Fruit fly (Drosophila melanogaster) whole organism, wandering third instar larva: ENCODE measurements around the gene Syx5.

Source experiments
- Abd-B ChIP-seq: fragments of >200 bp; optimal IDR thresholded peaks from 2 replicates; lab custom pipeline; 2017; ENCODE audit warnings: missing biosample characterization, missing genetic modification characterization
- CG32264 ChIP-seq: fragments of 200-800 bp; sonication (Bioruptor generic); optimal IDR thresholded peaks from 2 replicates; lab custom pipeline; 2016; ENCODE audit warnings: missing biosample characterization, missing genetic modification characterization
- CG9705 ChIP-seq: fragments of 200-800 bp; sonication (Bioruptor generic); optimal IDR thresholded peaks from 2 replicates; lab custom pipeline; 2018; ENCODE audit warnings: missing biosample characterization, mild to moderate bottlenecking, missing genetic modification characterization
- CrebA ChIP-seq: fragments of 200-800 bp; sonication (Bioruptor generic); optimal IDR thresholded peaks from 2 replicates; lab custom pipeline; 2016; ENCODE audit warnings: missing biosample characterization, mild to moderate bottlenecking, missing genetic modification characterization, borderline replicate concordance
- Dfd ChIP-seq: fragments of >200 bp; optimal IDR thresholded peaks from 2 replicates; lab custom pipeline; 2017; ENCODE audit warnings: missing biosample characterization, missing genetic modification characterization
- Dif ChIP-seq: fragments of 200-275, 200-300 bp; sonication (Bioruptor generic); optimal IDR thresholded peaks from 2 replicates; lab custom pipeline; 2018; ENCODE audit warnings: missing biosample characterization, missing genetic modification characterization; ENCODE audit not compliant: partially characterized antibody
- GATAd ChIP-seq: sonication (Bioruptor generic); optimal IDR thresholded peaks from 2 replicates; lab custom pipeline; 2016; ENCODE audit warnings: missing biosample characterization, missing genetic modification characterization
- HLH106 ChIP-seq: fragments of 200-800 bp; optimal IDR thresholded peaks from 3 replicates; lab custom pipeline; 2019; ENCODE audit warnings: missing biosample characterization, mild to moderate bottlenecking, missing genetic modification characterization, moderate library complexity
- Hnf4 ChIP-seq: fragments of 200-800 bp; sonication (Bioruptor generic); optimal IDR thresholded peaks from 2 replicates; lab custom pipeline; 2016; ENCODE audit warnings: missing biosample characterization, mild to moderate bottlenecking, missing genetic modification characterization
- Hr78 ChIP-seq: fragments of >200 bp; optimal IDR thresholded peaks from 2 replicates; lab custom pipeline; 2017; ENCODE audit warnings: missing biosample characterization, missing genetic modification characterization
- Hr83 ChIP-seq: fragments of 200-300 bp; sonication (Bioruptor generic); optimal IDR thresholded peaks from 2 replicates; lab custom pipeline; 2016; ENCODE audit warnings: missing biosample characterization, mild to moderate bottlenecking, missing genetic modification characterization, moderate library complexity; ENCODE audit not compliant: poor library complexity, severe bottlenecking
- Jra ChIP-seq: sonication (Bioruptor generic); optimal IDR thresholded peaks from 2 replicates; lab custom pipeline; 2016; ENCODE audit warnings: missing biosample characterization, missing genetic modification characterization
- Mio ChIP-seq: sonication (Bioruptor generic); optimal IDR thresholded peaks from 2 replicates; lab custom pipeline; 2016; ENCODE audit warnings: missing biosample characterization, missing genetic modification characterization
- Myc ChIP-seq: fragments of >200 bp; optimal IDR thresholded peaks from 2 replicates; lab custom pipeline; 2017
- N ChIP-seq: fragments of >200 bp; optimal IDR thresholded peaks from 2 replicates; lab custom pipeline; 2018; ENCODE audit warnings: missing biosample characterization, missing external identifiers, missing genetic modification characterization
- OdsH ChIP-seq: fragments of 200-800 bp; sonication (Bioruptor generic); optimal IDR thresholded peaks from 2 replicates; lab custom pipeline; 2016; ENCODE audit warnings: missing biosample characterization, mild to moderate bottlenecking, missing genetic modification characterization
- Rel ChIP-seq, 2 experiments: fragments of 200-800 bp; sonication (Bioruptor generic) in 1 of 2; optimal IDR thresholded peaks; 2 replicates in 1 of 2; 3 replicates in 1 of 2; lab custom pipeline; 2016 to 2019; ENCODE audit warnings: mild to moderate bottlenecking in 2 of 2, missing biosample characterization in 2 of 2, missing genetic modification characterization in 2 of 2, moderate library complexity in 1 of 2
- Sp1 ChIP-seq: fragments of 200-800 bp; sonication (Bioruptor generic); optimal IDR thresholded peaks from 3 replicates; lab custom pipeline; 2019; ENCODE audit warnings: missing biosample characterization, mild to moderate bottlenecking, missing genetic modification characterization, moderate library complexity
- Vsx2 ChIP-seq: fragments of 200-300, 225-300 bp; sonication (Bioruptor generic); optimal IDR thresholded peaks from 2 replicates; lab custom pipeline; 2018; ENCODE audit warnings: missing biosample characterization, missing genetic modification characterization; ENCODE audit not compliant: partially characterized antibody
- br ChIP-seq: fragments of 200-800 bp; sonication (Bioruptor generic); optimal IDR thresholded peaks from 2 replicates; lab custom pipeline; 2016; ENCODE audit warnings: missing biosample characterization, missing genetic modification characterization
- brk ChIP-seq: fragments of 200-800 bp; sonication (Bioruptor generic); optimal IDR thresholded peaks from 2 replicates; lab custom pipeline; 2016; ENCODE audit warnings: missing biosample characterization, mild to moderate bottlenecking, missing genetic modification characterization
- dl ChIP-seq, 2 experiments: fragments of 175-275, 200-275 bp in 1 of 2; fragments of 200-275 bp in 1 of 2; sonication (Bioruptor generic); optimal IDR thresholded peaks; lab custom pipeline; 2018; ENCODE audit warnings: mild to moderate bottlenecking in 2 of 2, missing biosample characterization in 2 of 2, missing genetic modification characterization in 2 of 2, moderate library complexity in 2 of 2; ENCODE audit not compliant: partially characterized antibody in 2 of 2, insufficient read depth in 1 of 2
- dmrt93B ChIP-seq: fragments of 200-800 bp; sonication (Bioruptor generic); optimal IDR thresholded peaks from 2 replicates; lab custom pipeline; 2018; ENCODE audit warnings: missing biosample characterization, mild to moderate bottlenecking, missing genetic modification characterization
- dsf ChIP-seq: sonication (Bioruptor generic); optimal IDR thresholded peaks from 2 replicates; lab custom pipeline; 2016; ENCODE audit warnings: missing biosample characterization, missing genetic modification characterization, borderline replicate concordance
- ey ChIP-seq: fragments of 200-800 bp; sonication (Bioruptor generic); optimal IDR thresholded peaks from 2 replicates; lab custom pipeline; 2016; ENCODE audit warnings: missing biosample characterization, missing genetic modification characterization
- foxo ChIP-seq, 2 experiments: fragments of 200-800 bp; sonication (Bioruptor generic); optimal IDR thresholded peaks; 2 replicates in 1 of 2; 3 replicates in 1 of 2; lab custom pipeline; 2016 to 2017; ENCODE audit warnings: missing biosample characterization in 2 of 2, missing genetic modification characterization in 2 of 2
- fru ChIP-seq: fragments of 200-800 bp; sonication (Bioruptor generic); optimal IDR thresholded peaks from 3 replicates; lab custom pipeline; 2016; ENCODE audit warnings: missing biosample characterization, mild to moderate bottlenecking, missing genetic modification characterization
- h ChIP-seq: fragments of 200-800 bp; sonication (Bioruptor generic); optimal IDR thresholded peaks from 3 replicates; lab custom pipeline; 2016; ENCODE audit warnings: missing biosample characterization, mild to moderate bottlenecking, missing genetic modification characterization
- jim ChIP-seq: fragments of 175-275, 200-325 bp; sonication (Bioruptor generic); optimal IDR thresholded peaks from 2 replicates; lab custom pipeline; 2016; ENCODE audit warnings: missing biosample characterization, mild to moderate bottlenecking, missing genetic modification characterization
- lola ChIP-seq: fragments of >200 bp; optimal IDR thresholded peaks from 2 replicates; lab custom pipeline; 2017; ENCODE audit warnings: missing biosample characterization, missing genetic modification characterization
- pan ChIP-seq: fragments of >200 bp; optimal IDR thresholded peaks from 2 replicates; lab custom pipeline; 2017
- psq ChIP-seq: fragments of 200-800 bp; sonication (Bioruptor generic); optimal IDR thresholded peaks from 3 replicates; lab custom pipeline; 2017; ENCODE audit warnings: missing biosample characterization, mild to moderate bottlenecking, missing genetic modification characterization, moderate library complexity
- rgr ChIP-seq: fragments of 200-800 bp; sonication (Bioruptor generic); optimal IDR thresholded peaks from 3 replicates; lab custom pipeline; 2016; ENCODE audit warnings: missing biosample characterization, mild to moderate bottlenecking, missing genetic modification characterization
- sage ChIP-seq: fragments of 200-800 bp; sonication (Bioruptor generic); optimal IDR thresholded peaks from 2 replicates; lab custom pipeline; 2016; ENCODE audit warnings: missing biosample characterization, mild to moderate bottlenecking, missing genetic modification characterization
- sv ChIP-seq: fragments of 200-800 bp; sonication (Bioruptor generic); optimal IDR thresholded peaks from 3 replicates; lab custom pipeline; 2016; ENCODE audit warnings: missing biosample characterization, missing genetic modification characterization
- tai ChIP-seq: sonication (Bioruptor generic); optimal IDR thresholded peaks from 2 replicates; lab custom pipeline; 2016; ENCODE audit warnings: missing biosample characterization, missing genetic modification characterization
- usp ChIP-seq: fragments of >200 bp; optimal IDR thresholded peaks from 2 replicates; lab custom pipeline; 2017; ENCODE audit warnings: missing biosample characterization, missing genetic modification characterization
- woc ChIP-seq: sonication (Bioruptor generic); optimal IDR thresholded peaks from 2 replicates; lab custom pipeline; 2016; ENCODE audit warnings: missing biosample characterization, mild to moderate bottlenecking, missing genetic modification characterization

Syx5 gene

dm6 chr2L:16340268-16340667, 33.1 kb downstream of the Syx5 start, which contains the start of gene CG42266:
TSS of gene CG42266 (minus strand) at chr2L:16340368.
- TF ChIP-seq sage (GFP tag; lab: Kevin White, UChicago) (no peak), lola (GFP tag; lab: Kevin White, UChicago) (no peak), Abd-B (no peak), woc (GFP tag; lab: Kevin White, UChicago) (no peak), Myc (no peak), tai (GFP tag; lab: Kevin White, UChicago) (no peak), fru (GFP tag; lab: Kevin White, UChicago) (no peak), pan (lab: Kevin White, UChicago) (no peak), dl (GFP tag; optimal IDR thresholded peaks at IDR 0.05; lab: Kevin White, UChicago; ENCODE audit: insufficient read depth in 1 of 2, partially characterized antibody in 2 of 2) (no peak), jim (GFP tag; lab: Kevin White, UChicago) (no peak), ey (GFP tag; lab: Kevin White, UChicago) (no peak), CG9705 (GFP tag; lab: Kevin White, UChicago) (no peak), br (GFP tag; lab: Kevin White, UChicago) (no peak), CrebA (GFP tag; lab: Kevin White, UChicago) (no peak), Hr78 (GFP tag; lab: Kevin White, UChicago) (no peak), Dfd (GFP tag; lab: Kevin White, UChicago) (no peak), Hr83 (GFP tag; lab: Kevin White, UChicago) (no peak)

- TF ChIP-seq CrebA (GFP tag; lab: Kevin White, UChicago) (no peak), Dfd (GFP tag; lab: Kevin White, UChicago) (no peak), foxo (GFP tag; optimal IDR thresholded peaks at IDR 0.05; lab: Kevin White, UChicago) (no peak), lola (GFP tag; lab: Kevin White, UChicago) (no peak), CG9705 (GFP tag; lab: Kevin White, UChicago) (no peak), Hr83 (GFP tag; lab: Kevin White, UChicago) (no peak), Mio (GFP tag; lab: Kevin White, UChicago) (no peak), h (no peak), ey (GFP tag; lab: Kevin White, UChicago) (no peak), Dif (GFP tag; lab: Kevin White, UChicago) (no peak), usp (GFP tag; lab: Kevin White, UChicago) (no peak), Myc (no peak), OdsH (GFP tag; lab: Kevin White, UChicago) (no peak)
These were observed 35.1 kb downstream of the Syx5 start, which contains the start of gene CG44405 for dm6 chr2L:16342224-16342623. TSS of gene CG44405 (minus strand) at chr2L:16342324.

- TF ChIP-seq Hr83 (GFP tag; lab: Kevin White, UChicago): peak; percentile 84
- TF ChIP-seq foxo (GFP tag; optimal IDR thresholded peaks at IDR 0.05; lab: Kevin White, UChicago): peak in 1 of 2 experiments; percentile 93
- no peak for TF ChIP-seq Abd-B
- TF ChIP-seq Vsx2 (GFP tag; lab: Kevin White, UChicago): no peak
- peak; percentile 77 for TF ChIP-seq fru (GFP tag; lab: Kevin White, UChicago)
- TF ChIP-seq CrebA (GFP tag; lab: Kevin White, UChicago): no peak
- no peak for TF ChIP-seq Myc
- TF ChIP-seq br (GFP tag; lab: Kevin White, UChicago): no peak
- TF ChIP-seq dmrt93B (GFP tag; lab: Kevin White, UChicago): peak; percentile 78
- TF ChIP-seq Dfd (GFP tag; lab: Kevin White, UChicago): no peak
- no peak for TF ChIP-seq pan (lab: Kevin White, UChicago)
- TF ChIP-seq dsf: no peak
- TF ChIP-seq h: peak; percentile 78
- TF ChIP-seq rgr: peak; percentile 88
- no peak for TF ChIP-seq usp (GFP tag; lab: Kevin White, UChicago)
- peak; percentile 56 for TF ChIP-seq sage (GFP tag; lab: Kevin White, UChicago)
- no peak for TF ChIP-seq Dif (GFP tag; lab: Kevin White, UChicago)
- TF ChIP-seq jim (GFP tag; lab: Kevin White, UChicago): no peak
- no peak for TF ChIP-seq psq (GFP tag; lab: Kevin White, UChicago)
- TF ChIP-seq Jra (GFP tag; lab: Kevin White, UChicago): peak; percentile 34
- no peak for TF ChIP-seq tai (GFP tag; lab: Kevin White, UChicago)
- peak; percentile 84 for TF ChIP-seq OdsH (GFP tag; lab: Kevin White, UChicago)
- peak; percentile 80 for TF ChIP-seq ey (GFP tag; lab: Kevin White, UChicago)
- no peak for TF ChIP-seq dl (GFP tag; optimal IDR thresholded peaks at IDR 0.05; lab: Kevin White, UChicago; ENCODE audit: insufficient read depth in 1 of 2, partially characterized antibody in 2 of 2)
- TF ChIP-seq CG9705 (GFP tag; lab: Kevin White, UChicago): peak; percentile 60
- TF ChIP-seq sv (GFP tag; lab: Kevin White, UChicago): peak; percentile 51
- peak; percentile 59 for TF ChIP-seq CG32264 (GFP tag; lab: Kevin White, UChicago)
- TF ChIP-seq lola (GFP tag; lab: Kevin White, UChicago): no peak
- TF ChIP-seq Hr78 (GFP tag; lab: Kevin White, UChicago): no peak
- no peak for TF ChIP-seq N
- TF ChIP-seq Sp1: peak; percentile 87
- TF ChIP-seq GATAd (GFP tag; lab: Kevin White, UChicago): peak; percentile 42
- peak; percentile 91 for TF ChIP-seq HLH106
- TF ChIP-seq brk (GFP tag; lab: Kevin White, UChicago): no peak
- TF ChIP-seq Mio (GFP tag; lab: Kevin White, UChicago): no peak
- TF ChIP-seq Rel (GFP tag; optimal IDR thresholded peaks at IDR 0.05; lab: Kevin White, UChicago): no peak
- TF ChIP-seq Rel (tag; optimal IDR thresholded peaks at IDR 0.05; lab: Kevin White, UChicago): peak; percentile 89
- peak; percentile 39 for TF ChIP-seq woc (GFP tag; lab: Kevin White, UChicago)
- TF ChIP-seq Hnf4 (GFP tag; lab: Kevin White, UChicago): no peak
These were observed 43.1 kb downstream of the Syx5 start for dm6 chr2L:16350160-16350633.
